Worm (Caenorhabditis elegans) whole organism, mixed stage, embryonic: ENCODE measurements around the gene fmo-4.

Source experiments
- M03D4.4 ChIP-seq: sonication (generic microtip); optimal IDR thresholded peaks from 2 replicates; lab custom pipeline; 2017; ENCODE audit warnings: mild to moderate bottlenecking, missing genetic modification characterization, missing compliant biosample characterization
- bed-3 ChIP-seq: fragments of 200-800 bp; sonication (Bioruptor generic); optimal IDR thresholded peaks from 3 replicates; lab custom pipeline; 2018; ENCODE audit warnings: mild to moderate bottlenecking, missing genetic modification characterization, moderate library complexity, missing compliant biosample characterization
- blmp-1 ChIP-seq: fragments of 150-350 bp; optimal IDR thresholded peaks from 2 replicates; lab custom pipeline; 2014; ENCODE audit warnings: missing biosample characterization, missing genetic modification characterization
- ceh-39 ChIP-seq: fragments of 150-350 bp; optimal IDR thresholded peaks from 2 replicates; lab custom pipeline; 2014; ENCODE audit warnings: missing biosample characterization, missing genetic modification characterization
- ceh-43 ChIP-seq: fragments of 200-800 bp; sonication (Bioruptor generic); optimal IDR thresholded peaks from 2 replicates; lab custom pipeline; 2018; ENCODE audit warnings: mild to moderate bottlenecking, missing genetic modification characterization, moderate library complexity, missing compliant biosample characterization
- ceh-83 ChIP-seq: fragments of 200-800 bp; sonication (Bioruptor generic); optimal IDR thresholded peaks from 2 replicates; lab custom pipeline; 2018; ENCODE audit warnings: mild to moderate bottlenecking, missing genetic modification characterization, missing compliant biosample characterization
- ces-1 ChIP-seq: fragments of 150-350 bp; optimal IDR thresholded peaks from 2 replicates; lab custom pipeline; 2014; ENCODE audit warnings: missing biosample characterization, missing genetic modification reagents, missing genetic modification characterization
- cnd-1 ChIP-seq: fragments of 200-800 bp; sonication (Bioruptor generic); optimal IDR thresholded peaks from 2 replicates; lab custom pipeline; 2018; ENCODE audit warnings: mild to moderate bottlenecking, missing genetic modification characterization, missing compliant biosample characterization
- drap-1 ChIP-seq: fragments of 200-800 bp; sonication (Bioruptor generic); optimal IDR thresholded peaks from 3 replicates; lab custom pipeline; 2018; ENCODE audit warnings: mild to moderate bottlenecking, missing genetic modification characterization, missing compliant biosample characterization
- elt-1 ChIP-seq: sonication (generic microtip); optimal IDR thresholded peaks from 2 replicates; lab custom pipeline; 2017; ENCODE audit warnings: missing genetic modification characterization, mild to moderate bottlenecking, missing compliant biosample characterization, antibody characterized with exemption, moderate library complexity, borderline replicate concordance; ENCODE audit not compliant: insufficient read depth
- flh-1 ChIP-seq: fragments of 200-800 bp; sonication (Bioruptor generic); optimal IDR thresholded peaks from 2 replicates; lab custom pipeline; 2018; ENCODE audit warnings: mild to moderate bottlenecking, missing genetic modification characterization, moderate library complexity, missing compliant biosample characterization
- ham-2 ChIP-seq: fragments of 200-800 bp; sonication (Bioruptor generic); optimal IDR thresholded peaks from 2 replicates; lab custom pipeline; 2018; ENCODE audit warnings: mild to moderate bottlenecking, missing genetic modification characterization, missing compliant biosample characterization
- hlh-1 ChIP-seq: fragments of 150-350 bp; optimal IDR thresholded peaks from 2 replicates; lab custom pipeline; 2014; ENCODE audit warnings: missing biosample characterization, missing genetic modification reagents, missing genetic modification characterization
- lin-13 ChIP-seq: fragments of 150-350 bp; optimal IDR thresholded peaks from 2 replicates; lab custom pipeline; 2014; ENCODE audit warnings: missing biosample characterization, missing genetic modification characterization
- lin-32 ChIP-seq: fragments of 200-800 bp; sonication (Bioruptor generic); optimal IDR thresholded peaks from 2 replicates; lab custom pipeline; 2018; ENCODE audit warnings: mild to moderate bottlenecking, missing genetic modification characterization, missing compliant biosample characterization
- lsy-2 ChIP-seq: fragments of 150-350 bp; optimal IDR thresholded peaks from 2 replicates; lab custom pipeline; 2014; ENCODE audit warnings: missing biosample characterization, missing genetic modification characterization
- mep-1 ChIP-seq: fragments of 150-350 bp; optimal IDR thresholded peaks from 2 replicates; lab custom pipeline; 2017; ENCODE audit warnings: missing biosample characterization, missing genetic modification reagents, missing genetic modification characterization, inconsistent platforms
- mls-2 ChIP-seq: sonication (generic microtip); optimal IDR thresholded peaks from 2 replicates; lab custom pipeline; 2016; ENCODE audit warnings: mild to moderate bottlenecking, missing genetic modification characterization, moderate library complexity, missing compliant biosample characterization
- nhr-2 ChIP-seq: fragments of 150-350 bp; optimal IDR thresholded peaks from 2 replicates; lab custom pipeline; 2014; ENCODE audit warnings: missing biosample characterization, missing genetic modification characterization
- nhr-237 ChIP-seq: fragments of 150-350 bp; optimal IDR thresholded peaks from 2 replicates; lab custom pipeline; 2014; ENCODE audit warnings: missing biosample characterization, missing genetic modification characterization
- nhr-28 ChIP-seq: fragments of 150-350 bp; optimal IDR thresholded peaks from 2 replicates; lab custom pipeline; 2014; ENCODE audit warnings: missing biosample characterization, missing genetic modification characterization
- nhr-76 ChIP-seq: sonication (generic microtip); optimal IDR thresholded peaks from 2 replicates; lab custom pipeline; 2017; ENCODE audit warnings: missing biosample characterization, missing genetic modification characterization
- sem-2 ChIP-seq: fragments of 200-800 bp; sonication (Bioruptor generic); optimal IDR thresholded peaks from 2 replicates; lab custom pipeline; 2018; ENCODE audit warnings: mild to moderate bottlenecking, missing genetic modification characterization, missing compliant biosample characterization
- snpc-4 ChIP-seq: fragments of 150-350 bp; optimal IDR thresholded peaks from 2 replicates; lab custom pipeline; 2014; ENCODE audit warnings: missing biosample characterization, missing genetic modification characterization
- sptf-1 ChIP-seq: sonication (generic microtip); optimal IDR thresholded peaks from 2 replicates; lab custom pipeline; 2017; ENCODE audit warnings: mild to moderate bottlenecking, missing genetic modification characterization, moderate library complexity, missing compliant biosample characterization
- tbx-8 ChIP-seq: fragments of 200-800 bp; sonication (Bioruptor generic); optimal IDR thresholded peaks from 2 replicates; lab custom pipeline; 2018; ENCODE audit warnings: mild to moderate bottlenecking, missing genetic modification characterization, moderate library complexity, missing compliant biosample characterization
- unc-120 ChIP-seq: sonication (generic microtip); optimal IDR thresholded peaks from 2 replicates; lab custom pipeline; 2017; ENCODE audit warnings: missing genetic modification characterization, missing compliant biosample characterization; ENCODE audit not compliant: poor library complexity, severe bottlenecking
- unc-39 ChIP-seq: fragments of 150-350 bp; optimal IDR thresholded peaks from 2 replicates; lab custom pipeline; 2014; ENCODE audit warnings: missing biosample characterization, missing genetic modification characterization
- zip-8 ChIP-seq: fragments of 150-350 bp; optimal IDR thresholded peaks from 2 replicates; lab custom pipeline; 2014; ENCODE audit warnings: missing biosample characterization, missing genetic modification characterization
- ztf-11 ChIP-seq: fragments of 150-350 bp; optimal IDR thresholded peaks from 2 replicates; lab custom pipeline; 2014; ENCODE audit warnings: missing biosample characterization, missing genetic modification characterization

fmo-4 gene

ce11 chrV:13621720-13622119, 15.2 kb upstream of the fmo-4 start, which contains the start of gene F53F4.16:
F53F4.16 (minus strand) TSS chrV:13621820.
- no peak for TF ChIP-seq hlh-1
- no peak for TF ChIP-seq blmp-1
- TF ChIP-seq drap-1 (GFP tag; lab: Kevin White, UChicago): no peak
- TF ChIP-seq ztf-11 (tag; lab: Kevin White, UChicago): no peak
- TF ChIP-seq flh-1 (GFP tag; lab: Kevin White, UChicago): no peak
- no peak for TF ChIP-seq elt-1 (tag; lab: Kevin White, UChicago)
- no peak for TF ChIP-seq unc-120 (tag; lab: Kevin White, UChicago)
- TF ChIP-seq zip-8 (tag; lab: Kevin White, UChicago): no peak

ce11 chrV:13620676-13621075, 14.2 kb upstream of the fmo-4 start, which contains the start of gene F53F4.15:
F53F4.15 (plus strand) TSS chrV:13620976.
- TF ChIP-seq lsy-2 (tag; lab: Kevin White, UChicago): no peak
- no peak for TF ChIP-seq bed-3 (GFP tag; lab: Kevin White, UChicago)
- TF ChIP-seq mls-2 (tag; lab: Kevin White, UChicago): no peak
- no peak for TF ChIP-seq ceh-43 (GFP tag; lab: Kevin White, UChicago)
- TF ChIP-seq lin-32: no peak
- no peak for TF ChIP-seq nhr-2 (tag; lab: Kevin White, UChicago)
- no peak for TF ChIP-seq ceh-83 (GFP tag; lab: Kevin White, UChicago)
- TF ChIP-seq ceh-39 (tag; lab: Kevin White, UChicago): no peak

- TF ChIP-seq ceh-43 (GFP tag; lab: Kevin White, UChicago) (no peak), sem-2 (GFP tag; lab: Kevin White, UChicago) (no peak), tbx-8 (GFP tag; lab: Kevin White, UChicago) (no peak), nhr-237 (tag; lab: Kevin White, UChicago) (no peak), nhr-2 (tag; lab: Kevin White, UChicago) (no peak)
Measured at ce11 chrV:13619752-13620151, 13.3 kb upstream of the fmo-4 start, which contains the start of gene srd-11. srd-11 (minus strand) TSS chrV:13619852.

- TF ChIP-seq ces-1 (GFP tag; lab: Kevin White, UChicago) (no peak), mep-1 (tag; lab: Kevin White, UChicago) (no peak), mls-2 (tag; lab: Kevin White, UChicago) (no peak), lsy-2 (tag; lab: Kevin White, UChicago) (no peak), lin-32 (no peak), sptf-1 (no peak), ztf-11 (tag; lab: Kevin White, UChicago) (no peak), drap-1 (GFP tag; lab: Kevin White, UChicago) (no peak), ceh-39 (tag; lab: Kevin White, UChicago) (no peak), nhr-28 (tag; lab: Kevin White, UChicago) (no peak), tbx-8 (GFP tag; lab: Kevin White, UChicago) (no peak), lin-13 (no peak), unc-39 (no peak), flh-1 (GFP tag; lab: Kevin White, UChicago) (no peak)
Measured at ce11 chrV:13613870-13614269, 7.4 kb upstream of the fmo-4 start, which contains the start of gene F53F4.7. F53F4.7 (minus strand) TSS chrV:13613970.

ce11 chrV:13611782-13612181, 5.3 kb upstream of the fmo-4 start, which contains the start of gene spig-9:
spig-9 (minus strand) TSS chrV:13611882.
- TF ChIP-seq nhr-28 (tag; lab: Kevin White, UChicago) (no peak), ztf-11 (tag; lab: Kevin White, UChicago) (no peak), unc-39 (no peak), hlh-1 (no peak), M03D4.4 (no peak), cnd-1 (tag; lab: Kevin White, UChicago) (no peak), snpc-4 (tag; lab: Kevin White, UChicago) (no peak), sptf-1 (no peak), zip-8 (tag; lab: Kevin White, UChicago) (no peak), tbx-8 (GFP tag; lab: Kevin White, UChicago) (no peak), ham-2 (GFP tag; lab: Kevin White, UChicago) (no peak), nhr-76 (tag; lab: Kevin White, UChicago) (no peak), sem-2 (GFP tag; lab: Kevin White, UChicago) (no peak), elt-1 (tag; lab: Kevin White, UChicago) (no peak), ces-1 (GFP tag; lab: Kevin White, UChicago) (no peak), ceh-83 (GFP tag; lab: Kevin White, UChicago) (no peak), mls-2 (tag; lab: Kevin White, UChicago) (no peak), ceh-39 (tag; lab: Kevin White, UChicago) (no peak)
